Worm (Caenorhabditis elegans): ENCODE results near the gene cids-1.

- no peak for TF ChIP-seq him-1 (tag; optimal IDR thresholded peaks at IDR 0.05)
- no peak for TF ChIP-seq dao-5 (tag; optimal IDR thresholded peaks at IDR 0.05)
Observed at ce11 chrIII:8278801-8279200, 34.6 kb downstream of the cids-1 start, which contains the start of gene mig-10.
